Worm (Caenorhabditis elegans): ENCODE measurements around the gene sra-11.

- TF ChIP-seq ztf-29 (GFP tag; IDR thresholded peaks at IDR 0.05) (no peak), cog-1 (tag; optimal IDR thresholded peaks at IDR 0.05) (no peak), T22C8.4 (GFP tag; IDR thresholded peaks at IDR 0.05) (no peak), med-1 (GFP tag; optimal IDR thresholded peaks at IDR 0.05; ENCODE audit: insufficient read depth) (no peak), ref-1 (GFP tag; conservative IDR thresholded peaks at IDR 0.05) (no peak)
Observed at ce11 chrII:10888979-10889378, 21.1 kb downstream of the sra-11 start, which contains the start of gene ptr-8.
